Fruit fly (Drosophila melanogaster) whole organism, embryonic: ENCODE data around the gene CG1463.
A peak's percentile ranks its signal among the peaks of the same experiment; 100 is the strongest.

Source experiments
- Aef1 ChIP-seq: fragments of 200-800 bp; sonication (Bioruptor generic); IDR thresholded peaks from 3 replicates; pipeline ENCODE4 v1.3.6; 2022; ENCODE audit warnings: missing biosample characterization, missing genetic modification characterization
- Atf-2 ChIP-seq: fragments of 200-800 bp; sonication (Bioruptor generic); optimal IDR thresholded peaks from 2 replicates; lab custom pipeline; 2016; ENCODE audit warnings: missing biosample characterization, missing genetic modification characterization
- CG11085 ChIP-seq: fragments of 200-800 bp; sonication (Bioruptor generic); IDR thresholded peaks from 2 replicates; pipeline ENCODE4 v1.3.6; 2022; ENCODE audit warnings: missing biosample characterization, missing genetic modification characterization
- CG11456 ChIP-seq: fragments of 200-800 bp; sonication (Bioruptor generic); IDR thresholded peaks from 3 replicates; pipeline ENCODE4 v1.3.6; 2022; ENCODE audit warnings: missing biosample characterization, missing genetic modification characterization
- CG13894 ChIP-seq: fragments of 200-800 bp; sonication (Bioruptor generic); optimal IDR thresholded peaks from 3 replicates; lab custom pipeline; 2018; ENCODE audit warnings: missing biosample characterization, mild to moderate bottlenecking, missing genetic modification characterization, moderate library complexity
- CG14050 ChIP-seq: fragments of 200-800 bp; sonication (Bioruptor generic); IDR thresholded peaks from 3 replicates; pipeline ENCODE4 v1.3.6; 2022; ENCODE audit warnings: missing biosample characterization, missing genetic modification characterization
- CG14667 ChIP-seq: fragments of 200-800 bp; sonication (Bioruptor generic); IDR thresholded peaks from 2 replicates; pipeline ENCODE4 v1.3.6; 2022; ENCODE audit warnings: missing biosample characterization, missing genetic modification characterization
- CG15073 ChIP-seq: fragments of 200-800 bp; sonication (Bioruptor generic); optimal IDR thresholded peaks from 2 replicates; lab custom pipeline; 2016; ENCODE audit warnings: missing biosample characterization, missing genetic modification characterization
- CG17186 ChIP-seq: fragments of 200-800 bp; sonication (Bioruptor generic); optimal IDR thresholded peaks from 3 replicates; lab custom pipeline; 2017; ENCODE audit warnings: missing biosample characterization, missing genetic modification reagents, missing genetic modification characterization
- CG17359 ChIP-seq: fragments of 200-800 bp; sonication (Bioruptor generic); optimal IDR thresholded peaks from 3 replicates; lab custom pipeline; 2018; ENCODE audit warnings: missing biosample characterization, mild to moderate bottlenecking, missing genetic modification characterization, moderate library complexity
- CG18476 ChIP-seq: fragments of 200-800 bp; sonication (Bioruptor generic); optimal IDR thresholded peaks from 2 replicates; lab custom pipeline; 2016; ENCODE audit warnings: missing biosample characterization, mild to moderate bottlenecking, missing genetic modification characterization
- CG18764 ChIP-seq: fragments of 200-800 bp; sonication (Bioruptor generic); optimal IDR thresholded peaks from 3 replicates; lab custom pipeline; 2016; ENCODE audit warnings: missing biosample characterization, missing genetic modification characterization
- CG2116 ChIP-seq: fragments of 200-800 bp; sonication (Bioruptor generic); optimal IDR thresholded peaks from 3 replicates; lab custom pipeline; 2018; ENCODE audit warnings: missing biosample characterization, mild to moderate bottlenecking, missing genetic modification characterization
- CG2120 ChIP-seq: fragments of 200-800 bp; sonication (Bioruptor generic); optimal IDR thresholded peaks from 3 replicates; lab custom pipeline; 2016; ENCODE audit warnings: missing biosample characterization, missing genetic modification characterization
- CG2712 ChIP-seq: fragments of 200-800 bp; optimal IDR thresholded peaks from 3 replicates; lab custom pipeline; 2019; ENCODE audit warnings: missing biosample characterization, mild to moderate bottlenecking, missing genetic modification characterization, moderate library complexity
- CG30403 ChIP-seq: fragments of 200-800 bp; sonication (Bioruptor generic); optimal IDR thresholded peaks from 3 replicates; lab custom pipeline; 2016; ENCODE audit warnings: missing biosample characterization, missing genetic modification characterization
- CG30431 ChIP-seq: fragments of 200-800 bp; sonication (Bioruptor generic); optimal IDR thresholded peaks from 2 replicates; lab custom pipeline; 2017; ENCODE audit warnings: missing biosample characterization, missing genetic modification characterization
- CG31365 ChIP-seq: fragments of 200-800 bp; sonication (Bioruptor generic); optimal IDR thresholded peaks from 2 replicates; lab custom pipeline; 2018; ENCODE audit warnings: missing biosample characterization, mild to moderate bottlenecking, missing genetic modification characterization
- CG33213 ChIP-seq: fragments of 200-800 bp; sonication (Bioruptor generic); optimal IDR thresholded peaks from 3 replicates; lab custom pipeline; 2016; ENCODE audit warnings: missing biosample characterization, missing genetic modification characterization
- CG4328 ChIP-seq: fragments of 200-800 bp; sonication (Bioruptor generic); optimal IDR thresholded peaks from 3 replicates; lab custom pipeline; 2017; ENCODE audit warnings: missing biosample characterization, missing genetic modification reagents, missing genetic modification characterization
- CG4424 ChIP-seq: fragments of 200-800 bp; sonication (Bioruptor generic); optimal IDR thresholded peaks from 3 replicates; lab custom pipeline; 2016; ENCODE audit warnings: missing biosample characterization, missing genetic modification characterization
- CG4707 ChIP-seq: fragments of 200-800 bp; sonication (Bioruptor generic); optimal IDR thresholded peaks from 2 replicates; lab custom pipeline; 2018; ENCODE audit warnings: missing biosample characterization, mild to moderate bottlenecking, missing genetic modification characterization, moderate library complexity
- CG4730 ChIP-seq: fragments of 200-800 bp; sonication (Bioruptor generic); IDR thresholded peaks from 2 replicates; pipeline ENCODE4 v1.3.6; 2022; ENCODE audit warnings: missing biosample characterization, missing genetic modification characterization
- CG6689 ChIP-seq: fragments of 200-800 bp; sonication (Bioruptor generic); IDR thresholded peaks from 2 replicates; pipeline ENCODE4 v1.3.6; 2022; ENCODE audit warnings: missing biosample characterization, missing genetic modification characterization
- CG6791 ChIP-seq: fragments of 200-800 bp; sonication (Bioruptor generic); IDR thresholded peaks from 3 replicates; pipeline ENCODE4 v1.3.6; 2022; ENCODE audit warnings: missing biosample characterization, missing genetic modification characterization; ENCODE audit not compliant: partially characterized antibody
- CG7745 ChIP-seq: fragments of 200-800 bp; sonication (Bioruptor generic); optimal IDR thresholded peaks from 2 replicates; lab custom pipeline; 2018; ENCODE audit warnings: missing biosample characterization, mild to moderate bottlenecking, missing genetic modification characterization, moderate library complexity
- CG9215 ChIP-seq: fragments of 200-800 bp; sonication (Bioruptor generic); IDR thresholded peaks from 2 replicates; pipeline ENCODE4 v1.3.6; 2022; ENCODE audit warnings: missing biosample characterization, missing genetic modification characterization
- CHES-1-like ChIP-seq: fragments of 200-800 bp; sonication (Bioruptor generic); optimal IDR thresholded peaks from 2 replicates; lab custom pipeline; 2016; ENCODE audit warnings: missing biosample characterization, missing genetic modification characterization
- CrebB ChIP-seq: fragments of 200-800 bp; sonication (Bioruptor generic); optimal IDR thresholded peaks from 3 replicates; lab custom pipeline; 2018; ENCODE audit warnings: missing biosample characterization, mild to moderate bottlenecking, missing genetic modification characterization
- Lim3 ChIP-seq: fragments of 200-800 bp; sonication (Bioruptor generic); IDR thresholded peaks from 2 replicates; pipeline ENCODE4 v1.3.6; 2022; ENCODE audit warnings: missing biosample characterization, missing genetic modification characterization
- MBD-R2 ChIP-seq: fragments of 200-800 bp; sonication (Bioruptor generic); IDR thresholded peaks from 2 replicates; pipeline ENCODE4 v1.3.6; 2022; ENCODE audit warnings: missing biosample characterization, missing genetic modification characterization
- Mad ChIP-seq: fragments of 200-800 bp; sonication (Bioruptor generic); optimal IDR thresholded peaks from 2 replicates; lab custom pipeline; 2016; ENCODE audit warnings: missing biosample characterization, missing genetic modification characterization
- Mrtf ChIP-seq: fragments of 200-800 bp; sonication (Bioruptor generic); IDR thresholded peaks from 3 replicates; pipeline ENCODE4 v1.3.6; 2022; ENCODE audit warnings: missing biosample characterization, missing genetic modification characterization
- Xrp1 ChIP-seq: fragments of 200-800 bp; sonication (Bioruptor generic); IDR thresholded peaks from 2 replicates; pipeline ENCODE4 v1.3.6; 2022; ENCODE audit warnings: missing biosample characterization, missing genetic modification characterization
- amos ChIP-seq: fragments of 200-800 bp; sonication (Bioruptor generic); IDR thresholded peaks from 2 replicates; pipeline ENCODE4 v1.3.6; 2022; ENCODE audit warnings: missing biosample characterization, missing genetic modification characterization; ENCODE audit not compliant: partially characterized antibody
- bbx ChIP-seq: fragments of 200-800 bp; sonication (Bioruptor generic); IDR thresholded peaks from 2 replicates; pipeline ENCODE4 v1.3.6; 2022; ENCODE audit warnings: missing biosample characterization, missing genetic modification characterization; ENCODE audit not compliant: partially characterized antibody
- cas ChIP-seq: fragments of 200-800 bp; sonication (Bioruptor generic); IDR thresholded peaks from 2 replicates; pipeline ENCODE4 v1.3.6; 2022; ENCODE audit warnings: missing biosample characterization, missing genetic modification characterization
- ewg ChIP-seq: fragments of 200-800 bp; sonication (Bioruptor generic); optimal IDR thresholded peaks from 3 replicates; lab custom pipeline; 2017; ENCODE audit warnings: mild to moderate bottlenecking, missing biosample characterization, missing genetic modification reagents, missing genetic modification characterization
- fru ChIP-seq: fragments of >200 bp; optimal IDR thresholded peaks from 2 replicates; lab custom pipeline; 2017
- gcm ChIP-seq: fragments of 200-800 bp; sonication (Bioruptor generic); optimal IDR thresholded peaks from 2 replicates; lab custom pipeline; 2019; ENCODE audit warnings: missing biosample characterization, mild to moderate bottlenecking, missing genetic modification characterization, moderate library complexity
- gcm2 ChIP-seq: fragments of 200-800 bp; sonication (Bioruptor generic); optimal IDR thresholded peaks from 2 replicates; lab custom pipeline; 2016; ENCODE audit warnings: missing biosample characterization, missing genetic modification characterization
- gfzf ChIP-seq: fragments of 200-800 bp; sonication (Bioruptor generic); optimal IDR thresholded peaks from 2 replicates; lab custom pipeline; 2016; ENCODE audit warnings: missing biosample characterization, mild to moderate bottlenecking, missing genetic modification characterization, moderate library complexity
- h ChIP-seq: fragments of >200 bp; optimal IDR thresholded peaks from 2 replicates; lab custom pipeline; 2017
- hth ChIP-seq: fragments of >200 bp; optimal IDR thresholded peaks from 2 replicates; lab custom pipeline; 2017; ENCODE audit warnings: inconsistent platforms
- inv ChIP-seq: fragments of 200-800 bp; sonication (Bioruptor generic); IDR thresholded peaks from 2 replicates; pipeline ENCODE4 v1.3.6; 2022; ENCODE audit warnings: missing biosample characterization, missing genetic modification characterization; ENCODE audit not compliant: partially characterized antibody
- jigr1 ChIP-seq: fragments of 200-800 bp; sonication (Bioruptor generic); IDR thresholded peaks from 3 replicates; pipeline ENCODE4 v1.3.6; 2022; ENCODE audit warnings: missing biosample characterization, missing genetic modification characterization
- mam ChIP-seq: fragments of 200-800 bp; sonication (Bioruptor generic); optimal IDR thresholded peaks from 3 replicates; lab custom pipeline; 2016; ENCODE audit warnings: missing biosample characterization, missing genetic modification characterization
- pnt ChIP-seq: fragments of 200-800 bp; sonication (Bioruptor generic); optimal IDR thresholded peaks from 3 replicates; lab custom pipeline; 2016; ENCODE audit warnings: missing biosample characterization, missing genetic modification characterization
- sens ChIP-seq: fragments of 200-800 bp; sonication (Bioruptor generic); peaks from one replicate; lab custom pipeline; 2016; ENCODE audit warnings: missing biosample characterization, missing genetic modification characterization
- sqz ChIP-seq: fragments of 200-800 bp; sonication (Bioruptor generic); optimal IDR thresholded peaks from 3 replicates; lab custom pipeline; 2018; ENCODE audit warnings: missing biosample characterization, mild to moderate bottlenecking, missing genetic modification characterization
- yki ChIP-seq: fragments of >200 bp; optimal IDR thresholded peaks from 3 replicates; lab custom pipeline; 2018

Gene CG1463

dm6 chrX:12631317-12632156 lies 20.1 kb upstream of the CG1463 start, which contains the start of gene Tomosyn (continued):
- no peak for TF ChIP-seq Lim3
- no peak for TF ChIP-seq gcm2 (GFP tag; lab: Kevin White, UChicago)
- no peak for TF ChIP-seq Mrtf
- TF ChIP-seq CG6689: no peak
- TF ChIP-seq bbx: peak; percentile 86
- no peak for TF ChIP-seq CG14667 (GFP tag; lab: Robert Waterston, UW)
- no peak for TF ChIP-seq Aef1 (GFP tag; lab: Robert Waterston, UW)
- TF ChIP-seq CG9215: no peak
- no peak for TF ChIP-seq CG7745
- no peak for TF ChIP-seq h (lab: Kevin White, UChicago)
- peak; percentile 51 for TF ChIP-seq CHES-1-like (GFP tag; lab: Kevin White, UChicago)
- peak; percentile 66 for TF ChIP-seq CG2116
- TF ChIP-seq jigr1 (GFP tag; lab: Robert Waterston, UW): no peak
- no peak for TF ChIP-seq CG17186
- TF ChIP-seq gfzf (GFP tag; lab: Kevin White, UChicago): peak; percentile 59
- TF ChIP-seq CG33213 (GFP tag; lab: Kevin White, UChicago): no peak
- TF ChIP-seq CG4730 (GFP tag; lab: Robert Waterston, UW): no peak
- TF ChIP-seq CG30431: no peak
- TF ChIP-seq CG4707 (GFP tag; lab: Kevin White, UChicago): no peak
- no peak for TF ChIP-seq Atf-2 (GFP tag; lab: Kevin White, UChicago)
- TF ChIP-seq ewg (GFP tag; lab: Kevin White, UChicago): no peak
- TF ChIP-seq hth (lab: Kevin White, UChicago): no peak
- TF ChIP-seq yki (lab: Kevin White, UChicago): no peak
- TF ChIP-seq sens (GFP tag; lab: Kevin White, UChicago): peak; percentile 86
- no peak for TF ChIP-seq CG31365 (tag; lab: Kevin White, UChicago)
- peak; percentile 4 for TF ChIP-seq CG18764 (GFP tag; lab: Kevin White, UChicago)
- TF ChIP-seq CG18476 (GFP tag; lab: Kevin White, UChicago): no peak
- TF ChIP-seq CG2120 (GFP tag; lab: Kevin White, UChicago): peak; percentile 62
- no peak for TF ChIP-seq CG13894
- TF ChIP-seq cas (GFP tag; lab: Robert Waterston, UW): no peak
- peak; percentile 27; the same call in 1 of the 2 replicates for TF ChIP-seq Xrp1 (GFP tag; lab: Robert Waterston, UW)
- peak; percentile 3 for TF ChIP-seq pnt (GFP tag; lab: Kevin White, UChicago)
- TF ChIP-seq CG11456 (GFP tag; lab: Robert Waterston, UW): 0 out of 3 replicates have a peak, but pooled peaks have one; percentile 19
- TF ChIP-seq mam (GFP tag; lab: Kevin White, UChicago): peak; percentile 32
- TF ChIP-seq CG15073 (GFP tag; lab: Kevin White, UChicago): no peak
- no peak; the same call in 2 of the 3 replicates for TF ChIP-seq CG14050 (GFP tag; lab: Robert Waterston, UW)
- TF ChIP-seq CG17359: peak; percentile 52
- peak; percentile 78 for TF ChIP-seq CG6791 (GFP tag; lab: Robert Waterston, UW)
- peak; percentile 25 for TF ChIP-seq gcm (GFP tag; lab: Kevin White, UChicago)
- TF ChIP-seq fru: no peak
- TF ChIP-seq sqz (GFP tag; lab: Kevin White, UChicago): no peak
- peak; percentile 72 for TF ChIP-seq MBD-R2 (GFP tag; lab: Robert Waterston, UW)
- TF ChIP-seq CG4328: no peak
- TF ChIP-seq amos (GFP tag; lab: Robert Waterston, UW): peak; percentile 82
- TF ChIP-seq CG4424 (GFP tag; lab: Kevin White, UChicago): peak; percentile 22
- peak; percentile 64 for TF ChIP-seq CG2712 (tag; lab: Kevin White, UChicago)
- TF ChIP-seq CG11085 (GFP tag; lab: Robert Waterston, UW): no peak; the same call in 1 of the 2 replicates
- peak; percentile 41 for TF ChIP-seq CG30403 (GFP tag; lab: Kevin White, UChicago)
- no peak for TF ChIP-seq CrebB (tag; lab: Kevin White, UChicago)
- peak; percentile 69 for TF ChIP-seq inv (GFP tag; lab: Robert Waterston, UW)
- peak; percentile 7 for TF ChIP-seq Mad (GFP tag; lab: Kevin White, UChicago)
